Worm (Caenorhabditis elegans) whole organism, midembryonic: Measurements from ENCODE around the gene dmd-3.

Source experiments
- flt-1 ChIP-seq: fragments of 200-800 bp; sonication (Bioruptor generic); IDR thresholded peaks from 2 replicates; pipeline ENCODE4 v1.3.6; 2022; ENCODE audit warnings: missing genetic modification characterization, missing compliant biosample characterization
- med-1 ChIP-seq: sonication (generic microtip); optimal IDR thresholded peaks from 2 replicates; lab custom pipeline; 2017; ENCODE audit warnings: missing genetic modification characterization, mild to moderate bottlenecking, missing compliant biosample characterization, antibody characterized with exemption, missing genetic modification reagents; ENCODE audit not compliant: insufficient read depth
- ref-1 ChIP-seq: fragments of 200-800 bp; sonication (Bioruptor generic); conservative IDR thresholded peaks from 2 replicates; pipeline ENCODE4 v1.3.6; 2022; ENCODE audit warnings: missing genetic modification reagents, missing genetic modification characterization, missing compliant biosample characterization
- tab-1 ChIP-seq: fragments of 200-800 bp; sonication (Bioruptor generic); IDR thresholded peaks from 2 replicates; pipeline ENCODE4 v1.3.6; 2022; ENCODE audit warnings: missing genetic modification characterization, missing compliant biosample characterization

- TF ChIP-seq tab-1 (GFP tag; lab: Robert Waterston, UW): no peak
- no peak for TF ChIP-seq med-1 (GFP tag; lab: Kevin White, UChicago)
- TF ChIP-seq ref-1 (GFP tag; lab: Robert Waterston, UW): no peak
- TF ChIP-seq flt-1 (GFP tag; lab: Robert Waterston, UW): no peak
Measured at ce11 chrV:19608665-19609064, 46.4 kb downstream of the dmd-3 start.
